Worm (Caenorhabditis elegans): ENCODE results near the gene atg-18.

DNA sequence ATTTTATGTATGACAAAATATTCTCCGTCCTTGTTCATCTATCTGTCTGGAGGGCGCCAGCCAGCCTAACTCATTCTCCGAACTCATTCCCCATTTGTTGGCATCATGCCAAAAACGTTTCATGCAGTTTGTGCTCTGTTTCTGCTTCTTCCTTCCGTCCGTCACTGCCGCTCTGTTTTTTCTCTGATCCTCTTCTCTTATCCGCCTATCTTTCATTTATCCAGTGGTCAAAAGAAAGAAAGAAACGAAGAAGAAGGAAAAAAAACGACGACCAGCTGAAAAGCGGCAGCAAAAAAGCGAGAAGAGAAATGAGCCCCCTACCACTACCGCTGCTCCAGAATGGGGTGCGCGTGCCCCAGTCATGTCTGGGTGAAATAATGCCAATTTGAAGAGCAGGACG, 31.9 kb upstream of the atg-18 start:
- TF ChIP-seq flt-1 (GFP tag; IDR thresholded peaks at IDR 0.05) (no peak), ztf-29 (GFP tag; IDR thresholded peaks at IDR 0.05) (no peak)

Data from whole organism, midembryonic.